Worm (Caenorhabditis elegans): Measurements from ENCODE around the gene srsx-38.

DNA sequence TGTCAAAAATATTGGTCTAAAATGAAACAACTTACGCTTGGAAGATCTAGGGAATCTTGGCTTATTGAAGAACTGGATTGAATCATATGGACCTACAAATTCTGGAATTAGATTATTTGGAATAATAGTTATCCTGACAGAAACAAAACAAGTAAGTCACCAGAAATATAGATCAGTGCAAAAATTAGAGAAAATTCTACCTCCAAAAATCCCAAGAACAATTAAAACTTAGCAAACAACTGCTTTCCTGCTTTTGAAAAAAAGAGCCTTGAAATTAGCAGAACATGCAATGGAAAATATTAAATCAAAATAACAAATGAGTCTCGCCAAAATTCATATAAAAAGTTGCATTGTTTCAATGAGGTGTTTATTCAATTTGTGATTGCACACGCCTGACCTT, 34.2 kb downstream of the srsx-38 start, which contains the start of gene nhr-60:
- no peak for TF ChIP-seq W03F9.2 (tag; optimal IDR thresholded peaks at IDR 0.05)
- TF ChIP-seq him-1 (tag; optimal IDR thresholded peaks at IDR 0.05) = no peak
